Worm (Caenorhabditis elegans): ENCODE results near the gene C05B5.4.

DNA sequence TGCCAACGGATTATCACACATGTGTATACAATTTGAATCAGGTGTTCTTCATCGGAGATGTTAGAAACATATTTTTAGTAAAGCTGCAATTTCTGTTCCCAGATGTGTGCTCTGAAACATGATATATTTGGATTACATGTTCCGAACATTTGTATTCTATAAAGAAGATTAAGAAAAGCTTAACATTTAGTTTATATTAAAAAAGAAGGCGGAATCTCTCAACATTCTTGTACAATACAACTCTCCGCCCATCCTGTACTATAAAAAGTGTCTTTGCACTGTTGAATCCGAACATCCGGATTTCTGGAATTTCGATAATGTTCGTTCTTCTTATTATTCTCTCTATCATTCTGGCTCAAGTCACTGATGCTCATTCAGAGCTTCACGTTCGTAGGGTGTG lies 34.3 kb downstream of the C05B5.4 start, which contains the start of gene ins-23:
- TF ChIP-seq ama-1 (optimal IDR thresholded peaks at IDR 0.05) (no peak), ceh-36 (tag; optimal IDR thresholded peaks at IDR 0.05) (no peak), tbx-37 (GFP tag; conservative IDR thresholded peaks at IDR 0.05) (no peak), tbx-11 (GFP tag; IDR thresholded peaks at IDR 0.05) (no peak), flt-1 (GFP tag; IDR thresholded peaks at IDR 0.05) (no peak), aly-1 (tag; optimal IDR thresholded peaks at IDR 0.05) (no peak), B0310.2 (tag; optimal IDR thresholded peaks at IDR 0.05) (no peak)
